Fruit fly (Drosophila melanogaster) whole organism, embryonic: ENCODE data around the gene TbCMF46.

Experiments
- Abd-B ChIP-seq: fragments of 200-800 bp; sonication (Bioruptor generic); optimal IDR thresholded peaks from 2 replicates; lab custom pipeline; 2018; ENCODE audit warnings: missing biosample characterization, mild to moderate bottlenecking, missing genetic modification characterization, moderate library complexity
- Atf-2 ChIP-seq: fragments of 200-800 bp; sonication (Bioruptor generic); optimal IDR thresholded peaks from 2 replicates; lab custom pipeline; 2016; ENCODE audit warnings: missing biosample characterization, missing genetic modification characterization
- B-H1 ChIP-seq: fragments of 200-800 bp; sonication (Bioruptor generic); IDR thresholded peaks from 3 replicates; pipeline ENCODE4 v1.3.6; 2022; ENCODE audit warnings: missing biosample characterization, missing genetic modification characterization
- BEAF-32 ChIP-seq: fragments of 200-800 bp; sonication (Bioruptor generic); optimal IDR thresholded peaks from 3 replicates; lab custom pipeline; 2017; ENCODE audit warnings: missing biosample characterization, missing genetic modification characterization, mild to moderate bottlenecking, moderate library complexity, missing genetic modification reagents
- CG10565 ChIP-seq: fragments of 200-800 bp; sonication (Bioruptor generic); optimal IDR thresholded peaks from 3 replicates; lab custom pipeline; 2016; ENCODE audit warnings: missing biosample characterization, mild to moderate bottlenecking, missing genetic modification characterization
- CG11093 ChIP-seq: fragments of 200-800 bp; sonication (Bioruptor generic); IDR thresholded peaks from 3 replicates; pipeline ENCODE4 v1.3.6; 2022; ENCODE audit warnings: missing biosample characterization, missing genetic modification characterization
- CG12155 ChIP-seq: fragments of 200-800 bp; sonication (Bioruptor generic); optimal IDR thresholded peaks from 3 replicates; lab custom pipeline; 2016; ENCODE audit warnings: missing biosample characterization, missing genetic modification characterization
- CG12769 ChIP-seq: fragments of 200-800 bp; sonication (Bioruptor generic); optimal IDR thresholded peaks from 2 replicates; lab custom pipeline; 2019; ENCODE audit warnings: missing biosample characterization, mild to moderate bottlenecking, missing genetic modification characterization, moderate library complexity
- CG13123 ChIP-seq: fragments of 200-800 bp; sonication (Bioruptor generic); optimal IDR thresholded peaks from 2 replicates; lab custom pipeline; 2016; ENCODE audit warnings: missing biosample characterization, missing genetic modification characterization
- CG13424 ChIP-seq: fragments of 200-800 bp; sonication (Bioruptor generic); optimal IDR thresholded peaks from 2 replicates; lab custom pipeline; 2019; ENCODE audit warnings: missing biosample characterization, mild to moderate bottlenecking, missing genetic modification characterization, moderate library complexity
- CG16779 ChIP-seq: fragments of 200-800 bp; sonication (Bioruptor generic); IDR thresholded peaks from 2 replicates; pipeline ENCODE4 v1.3.6; 2022; ENCODE audit warnings: missing biosample characterization, missing genetic modification characterization
- CG18262 ChIP-seq: fragments of 200-800 bp; optimal IDR thresholded peaks from 3 replicates; lab custom pipeline; 2019; ENCODE audit warnings: missing biosample characterization, mild to moderate bottlenecking, missing genetic modification characterization, moderate library complexity
- CG18619 ChIP-seq: fragments of 200-800 bp; sonication (Bioruptor generic); optimal IDR thresholded peaks from 3 replicates; lab custom pipeline; 2017; ENCODE audit warnings: missing biosample characterization, mild to moderate bottlenecking, missing genetic modification characterization
- CG2875 ChIP-seq: fragments of 200-800 bp; sonication (Bioruptor generic); optimal IDR thresholded peaks from 2 replicates; lab custom pipeline; 2017; ENCODE audit warnings: missing biosample characterization, mild to moderate bottlenecking, missing genetic modification characterization, missing genetic modification reagents
- CG31224 ChIP-seq: fragments of 200-800 bp; sonication (Bioruptor generic); IDR thresholded peaks from 2 replicates; pipeline ENCODE4 v1.3.6; 2022; ENCODE audit warnings: missing biosample characterization, missing genetic modification characterization
- CG32772 ChIP-seq: fragments of 200-800 bp; sonication (Bioruptor generic); IDR thresholded peaks from 2 replicates; pipeline ENCODE4 v1.3.6; 2022; ENCODE audit warnings: missing biosample characterization, missing genetic modification characterization
- CG34224 ChIP-seq: fragments of 200-800 bp; sonication (Bioruptor generic); IDR thresholded peaks from 3 replicates; pipeline ENCODE4 v1.3.6; 2022; ENCODE audit warnings: missing biosample characterization, missing genetic modification characterization; ENCODE audit not compliant: partially characterized antibody
- CG6689 ChIP-seq: fragments of 200-800 bp; sonication (Bioruptor generic); IDR thresholded peaks from 2 replicates; pipeline ENCODE4 v1.3.6; 2022; ENCODE audit warnings: missing biosample characterization, missing genetic modification characterization
- CG8089 ChIP-seq: fragments of 200-800 bp; sonication (Bioruptor generic); optimal IDR thresholded peaks from 3 replicates; lab custom pipeline; 2016; ENCODE audit warnings: missing biosample characterization, missing genetic modification characterization
- CG9932 ChIP-seq: fragments of 200-800 bp; sonication (Bioruptor generic); IDR thresholded peaks from 2 replicates; pipeline ENCODE4 v1.3.6; 2022; ENCODE audit warnings: missing biosample characterization, missing genetic modification characterization
- Camta ChIP-seq: fragments of 200-800 bp; sonication (Bioruptor generic); optimal IDR thresholded peaks from 2 replicates; lab custom pipeline; 2016; ENCODE audit warnings: missing biosample characterization, missing genetic modification characterization
- Dfd ChIP-seq, 2 experiments: fragments of >200 bp; optimal IDR thresholded peaks; 2 replicates each; lab custom pipeline; 2017; ENCODE audit warnings: missing biosample characterization in 2 of 2, missing genetic modification characterization in 2 of 2
- Dip3 ChIP-seq: fragments of 200-800 bp; sonication (Bioruptor generic); optimal IDR thresholded peaks from 3 replicates; lab custom pipeline; 2016; ENCODE audit warnings: missing biosample characterization, missing genetic modification characterization
- Doc3 ChIP-seq: fragments of 200-800 bp; sonication (Bioruptor generic); IDR thresholded peaks from 3 replicates; pipeline ENCODE4 v1.3.6; 2022; ENCODE audit warnings: missing biosample characterization, missing genetic modification characterization; ENCODE audit not compliant: partially characterized antibody
- HLH3B ChIP-seq: fragments of 200-800 bp; sonication (Bioruptor generic); IDR thresholded peaks from 2 replicates; pipeline ENCODE4 v1.3.6; 2022; ENCODE audit warnings: missing biosample characterization, missing genetic modification characterization
- Lhr ChIP-seq: fragments of 200-800 bp; sonication (Bioruptor generic); optimal IDR thresholded peaks from 3 replicates; lab custom pipeline; 2017; ENCODE audit warnings: mild to moderate bottlenecking, missing biosample characterization, missing genetic modification reagents, missing genetic modification characterization
- MBD-R2 ChIP-seq: fragments of 200-800 bp; sonication (Bioruptor generic); IDR thresholded peaks from 2 replicates; pipeline ENCODE4 v1.3.6; 2022; ENCODE audit warnings: missing biosample characterization, missing genetic modification characterization
- Opbp ChIP-seq: fragments of 200-800 bp; sonication (Bioruptor generic); IDR thresholded peaks from 3 replicates; pipeline ENCODE4 v1.3.6; 2022; ENCODE audit warnings: missing biosample characterization, missing genetic modification characterization; ENCODE audit not compliant: partially characterized antibody
- Ptx1 ChIP-seq: fragments of 200-800 bp; sonication (Bioruptor generic); IDR thresholded peaks from 2 replicates; pipeline ENCODE4 v1.3.6; 2022; ENCODE audit warnings: missing biosample characterization, missing genetic modification characterization
- Six4 ChIP-seq: fragments of 200-800 bp; sonication (Bioruptor generic); optimal IDR thresholded peaks from 2 replicates; lab custom pipeline; 2016; ENCODE audit warnings: missing biosample characterization, missing genetic modification characterization
- Sry-δ ChIP-seq: fragments of 200-800 bp; sonication (Bioruptor generic); optimal IDR thresholded peaks from 2 replicates; lab custom pipeline; 2016; ENCODE audit warnings: missing biosample characterization, missing genetic modification characterization
- ase ChIP-seq: fragments of 200-800 bp; sonication (Bioruptor generic); IDR thresholded peaks from 3 replicates; pipeline ENCODE4 v1.3.6; 2022; ENCODE audit warnings: missing biosample characterization, missing genetic modification characterization
- chif ChIP-seq, 2 experiments: fragments of 200-800 bp; sonication (Bioruptor generic); optimal IDR thresholded peaks; 3 replicates each; lab custom pipeline; 2016; ENCODE audit warnings: missing biosample characterization in 2 of 2, missing genetic modification characterization in 2 of 2
- chm ChIP-seq: fragments of 200-800 bp; sonication (Bioruptor generic); IDR thresholded peaks from 2 replicates; pipeline ENCODE4 v1.3.6; 2022; ENCODE audit warnings: missing biosample characterization, missing genetic modification characterization
- crp ChIP-seq, 2 experiments: fragments of 200-800 bp; sonication (Bioruptor generic); optimal IDR thresholded peaks; 2 replicates in 1 of 2; 3 replicates in 1 of 2; lab custom pipeline; 2017; ENCODE audit warnings: missing biosample characterization in 2 of 2, missing genetic modification characterization in 2 of 2, mild to moderate bottlenecking in 1 of 2, moderate library complexity in 1 of 2
- dati ChIP-seq: fragments of 200-800 bp; sonication (Bioruptor generic); IDR thresholded peaks from 2 replicates; pipeline ENCODE4 v1.3.6; 2022; ENCODE audit warnings: missing biosample characterization, missing genetic modification characterization
- dimm ChIP-seq: fragments of 200-800 bp; sonication (Bioruptor generic); IDR thresholded peaks from 2 replicates; pipeline ENCODE4 v1.3.6; 2022; ENCODE audit warnings: missing biosample characterization, missing genetic modification characterization
- esg ChIP-seq: fragments of 200-800 bp; sonication (Bioruptor generic); conservative IDR thresholded peaks from 2 replicates; pipeline ENCODE4 v1.3.6; 2022; ENCODE audit warnings: missing biosample characterization, missing genetic modification characterization
- ewg ChIP-seq: fragments of 200-800 bp; sonication (Bioruptor generic); optimal IDR thresholded peaks from 3 replicates; lab custom pipeline; 2017; ENCODE audit warnings: mild to moderate bottlenecking, missing biosample characterization, missing genetic modification reagents, missing genetic modification characterization
- h ChIP-seq: fragments of >200 bp; optimal IDR thresholded peaks from 2 replicates; lab custom pipeline; 2017
- klu ChIP-seq: fragments of 200-800 bp; sonication (Bioruptor generic); IDR thresholded peaks from 2 replicates; pipeline ENCODE4 v1.3.6; 2022; ENCODE audit warnings: missing biosample characterization, missing genetic modification characterization
- maf-S ChIP-seq: fragments of 200-800 bp; sonication (Bioruptor generic); optimal IDR thresholded peaks from 2 replicates; lab custom pipeline; 2016; ENCODE audit warnings: missing biosample characterization, missing genetic modification characterization
- mirr ChIP-seq: fragments of 200-800 bp; sonication (Bioruptor generic); optimal IDR thresholded peaks from 3 replicates; lab custom pipeline; 2018; ENCODE audit warnings: missing biosample characterization, mild to moderate bottlenecking, missing genetic modification characterization
- p53 ChIP-seq: fragments of 200-800 bp; sonication (Bioruptor generic); optimal IDR thresholded peaks from 2 replicates; lab custom pipeline; 2016; ENCODE audit warnings: missing biosample characterization, missing genetic modification characterization
- repo ChIP-seq: fragments of 200-800 bp; sonication (Bioruptor generic); optimal IDR thresholded peaks from 2 replicates; lab custom pipeline; 2016; ENCODE audit warnings: missing biosample characterization, missing genetic modification characterization
- run ChIP-seq: fragments of 200-800 bp; sonication (Bioruptor generic); optimal IDR thresholded peaks from 3 replicates; lab custom pipeline; 2018; ENCODE audit warnings: missing biosample characterization, mild to moderate bottlenecking, missing genetic modification characterization
- slp2 ChIP-seq: fragments of 200-800 bp; sonication (Bioruptor generic); optimal IDR thresholded peaks from 2 replicates; lab custom pipeline; 2016; ENCODE audit warnings: missing biosample characterization, missing genetic modification characterization
- sqz ChIP-seq: fragments of 200-800 bp; sonication (Bioruptor generic); optimal IDR thresholded peaks from 3 replicates; lab custom pipeline; 2018; ENCODE audit warnings: missing biosample characterization, mild to moderate bottlenecking, missing genetic modification characterization
- tap ChIP-seq: fragments of 200-800 bp; optimal IDR thresholded peaks from 3 replicates; lab custom pipeline; 2019; ENCODE audit warnings: missing biosample characterization, mild to moderate bottlenecking, missing genetic modification characterization, moderate library complexity

The TbCMF46 gene

dm6 chr2L:9918020-9918959, 6.4 kb downstream of the TbCMF46 start, which contains the start of the genes CG5885 and CG4598 (continued):
- TF ChIP-seq esg (GFP tag; lab: Robert Waterston, UW) (peak; percentile 37; the same call in 1 of the 2 replicates), Abd-B (GFP tag; lab: Kevin White, UChicago) (peak; percentile 44), CG11093 (GFP tag; lab: Robert Waterston, UW) (no peak), CG18262 (peak; percentile 70), BEAF-32 (peak; percentile 82), ase (GFP tag; lab: Robert Waterston, UW) (peak; percentile 44; the same call in 1 of the 3 replicates), mirr (GFP tag; lab: Kevin White, UChicago) (no peak), dimm (GFP tag; lab: Robert Waterston, UW) (no peak), Opbp (peak; percentile 89), Lhr (peak; percentile 44), HLH3B (GFP tag; lab: Robert Waterston, UW) (no peak; the same call in 1 of the 2 replicates), CG13424 (tag; lab: Kevin White, UChicago) (peak; percentile 78), MBD-R2 (GFP tag; lab: Robert Waterston, UW) (peak; percentile 66), tap (tag; lab: Kevin White, UChicago) (peak; percentile 45), CG18619 (GFP tag; lab: Kevin White, UChicago) (peak; percentile 69), run (tag; lab: Kevin White, UChicago) (peak; percentile 17), chm (GFP tag; lab: Robert Waterston, UW) (peak; percentile 61), Six4 (no peak), sqz (GFP tag; lab: Kevin White, UChicago) (no peak), CG9932 (GFP tag; lab: Robert Waterston, UW) (peak; percentile 82), crp (GFP tag; optimal IDR thresholded peaks at IDR 0.05; lab: Kevin White, UChicago) (peak in 1 of 2 experiments; percentile 55), CG13123 (GFP tag; lab: Kevin White, UChicago) (peak; percentile 26), B-H1 (GFP tag; lab: Robert Waterston, UW) (no peak), Ptx1 (peak; percentile 62), Doc3 (GFP tag; lab: Robert Waterston, UW) (peak; percentile 59; the same call in 2 of the 3 replicates), CG6689 (GFP tag; lab: Robert Waterston, UW) (peak; percentile 43; the same call in 1 of the 2 replicates), CG31224 (no peak), repo (no peak), slp2 (no peak), Dfd (GFP tag; optimal IDR thresholded peaks at IDR 0.05; lab: Kevin White, UChicago) (no peak), Atf-2 (GFP tag; lab: Kevin White, UChicago) (no peak), p53 (GFP tag; lab: Kevin White, UChicago) (no peak), chif (GFP tag; optimal IDR thresholded peaks at IDR 0.05; lab: Kevin White, UChicago) (peak in 1 of 2 experiments; percentile 30), CG12155 (GFP tag; lab: Kevin White, UChicago) (peak; percentile 69), CG32772 (GFP tag; lab: Robert Waterston, UW) (peak; percentile 28; the same call in 1 of the 2 replicates), Sry-δ (GFP tag; lab: Kevin White, UChicago) (peak; percentile 82), CG10565 (no peak), CG8089 (GFP tag; lab: Kevin White, UChicago) (no peak), CG16779 (GFP tag; lab: Robert Waterston, UW) (0 out of 2 replicates have a peak, but pooled peaks have one; percentile 13), ewg (GFP tag; lab: Kevin White, UChicago) (peak; percentile 6), klu (GFP tag; lab: Robert Waterston, UW) (no peak; the same call in 1 of the 2 replicates), Camta (GFP tag; lab: Kevin White, UChicago) (no peak), CG12769 (tag; lab: Kevin White, UChicago) (peak; percentile 20), CG2875 (no peak), h (lab: Kevin White, UChicago) (no peak), dati (no peak), maf-S (GFP tag; lab: Kevin White, UChicago) (peak; percentile 40), CG34224 (peak; percentile 72; the same call in 2 of the 3 replicates), Dip3 (GFP tag; lab: Kevin White, UChicago) (peak; percentile 21)
